Worm (Caenorhabditis elegans) whole organism, L4 larva: ENCODE data around the gene Y75B12B.11.

ENCODE experiments used
- aly-2 ChIP-seq: sonication (generic microtip); optimal IDR thresholded peaks from 2 replicates; lab custom pipeline; 2018; ENCODE audit warnings: missing biosample characterization, missing genetic modification characterization
- nhr-10 ChIP-seq: fragments of 150-350 bp; optimal IDR thresholded peaks from 2 replicates; lab custom pipeline; 2014; ENCODE audit warnings: missing biosample characterization, missing genetic modification characterization

- TF ChIP-seq aly-2 (tag; lab: Kevin White, UChicago) (no peak), nhr-10 (tag; lab: Kevin White, UChicago) (no peak)
Measured at ce11 chrV:15191971-15192370, 875 bp downstream of the Y75B12B.11 start.
